Worm (Caenorhabditis elegans) whole organism, mixed stage, embryonic: ENCODE measurements around the gene npr-13.

Experiments
- M03D4.4 ChIP-seq: sonication (generic microtip); optimal IDR thresholded peaks from 2 replicates; lab custom pipeline; 2017; ENCODE audit warnings: mild to moderate bottlenecking, missing genetic modification characterization, missing compliant biosample characterization
- bed-3 ChIP-seq: fragments of 200-800 bp; sonication (Bioruptor generic); optimal IDR thresholded peaks from 3 replicates; lab custom pipeline; 2018; ENCODE audit warnings: mild to moderate bottlenecking, missing genetic modification characterization, moderate library complexity, missing compliant biosample characterization
- blmp-1 ChIP-seq: fragments of 150-350 bp; optimal IDR thresholded peaks from 2 replicates; lab custom pipeline; 2014; ENCODE audit warnings: missing biosample characterization, missing genetic modification characterization
- ceh-39 ChIP-seq: fragments of 150-350 bp; optimal IDR thresholded peaks from 2 replicates; lab custom pipeline; 2014; ENCODE audit warnings: missing biosample characterization, missing genetic modification characterization
- ceh-43 ChIP-seq: fragments of 200-800 bp; sonication (Bioruptor generic); optimal IDR thresholded peaks from 2 replicates; lab custom pipeline; 2018; ENCODE audit warnings: mild to moderate bottlenecking, missing genetic modification characterization, moderate library complexity, missing compliant biosample characterization
- ces-1 ChIP-seq: fragments of 150-350 bp; optimal IDR thresholded peaks from 2 replicates; lab custom pipeline; 2014; ENCODE audit warnings: missing biosample characterization, missing genetic modification reagents, missing genetic modification characterization
- cnd-1 ChIP-seq: fragments of 200-800 bp; sonication (Bioruptor generic); optimal IDR thresholded peaks from 2 replicates; lab custom pipeline; 2018; ENCODE audit warnings: mild to moderate bottlenecking, missing genetic modification characterization, missing compliant biosample characterization
- drap-1 ChIP-seq: fragments of 200-800 bp; sonication (Bioruptor generic); optimal IDR thresholded peaks from 3 replicates; lab custom pipeline; 2018; ENCODE audit warnings: mild to moderate bottlenecking, missing genetic modification characterization, missing compliant biosample characterization
- elt-1 ChIP-seq: sonication (generic microtip); optimal IDR thresholded peaks from 2 replicates; lab custom pipeline; 2017; ENCODE audit warnings: missing genetic modification characterization, mild to moderate bottlenecking, missing compliant biosample characterization, antibody characterized with exemption, moderate library complexity, borderline replicate concordance; ENCODE audit not compliant: insufficient read depth
- elt-3 ChIP-seq: fragments of 150-350 bp; optimal IDR thresholded peaks from 2 replicates; lab custom pipeline; 2014; ENCODE audit warnings: missing biosample characterization, missing genetic modification characterization
- flh-1 ChIP-seq: fragments of 200-800 bp; sonication (Bioruptor generic); optimal IDR thresholded peaks from 2 replicates; lab custom pipeline; 2018; ENCODE audit warnings: mild to moderate bottlenecking, missing genetic modification characterization, moderate library complexity, missing compliant biosample characterization
- ham-2 ChIP-seq: fragments of 200-800 bp; sonication (Bioruptor generic); optimal IDR thresholded peaks from 2 replicates; lab custom pipeline; 2018; ENCODE audit warnings: mild to moderate bottlenecking, missing genetic modification characterization, missing compliant biosample characterization
- hlh-1 ChIP-seq: fragments of 150-350 bp; optimal IDR thresholded peaks from 2 replicates; lab custom pipeline; 2014; ENCODE audit warnings: missing biosample characterization, missing genetic modification reagents, missing genetic modification characterization
- lin-13 ChIP-seq: fragments of 150-350 bp; optimal IDR thresholded peaks from 2 replicates; lab custom pipeline; 2014; ENCODE audit warnings: missing biosample characterization, missing genetic modification characterization
- lin-32 ChIP-seq: fragments of 200-800 bp; sonication (Bioruptor generic); optimal IDR thresholded peaks from 2 replicates; lab custom pipeline; 2018; ENCODE audit warnings: mild to moderate bottlenecking, missing genetic modification characterization, missing compliant biosample characterization
- lsy-2 ChIP-seq: fragments of 150-350 bp; optimal IDR thresholded peaks from 2 replicates; lab custom pipeline; 2014; ENCODE audit warnings: missing biosample characterization, missing genetic modification characterization
- mab-5 ChIP-seq: fragments of 150-350 bp; optimal IDR thresholded peaks from 2 replicates; lab custom pipeline; 2014; ENCODE audit warnings: missing biosample characterization, missing genetic modification characterization
- mep-1 ChIP-seq: fragments of 150-350 bp; optimal IDR thresholded peaks from 2 replicates; lab custom pipeline; 2017; ENCODE audit warnings: missing biosample characterization, missing genetic modification reagents, missing genetic modification characterization, inconsistent platforms
- mls-2 ChIP-seq: sonication (generic microtip); optimal IDR thresholded peaks from 2 replicates; lab custom pipeline; 2016; ENCODE audit warnings: mild to moderate bottlenecking, missing genetic modification characterization, moderate library complexity, missing compliant biosample characterization
- nhr-12 ChIP-seq: fragments of 150-350 bp; optimal IDR thresholded peaks from 2 replicates; lab custom pipeline; 2014; ENCODE audit warnings: missing biosample characterization, missing genetic modification characterization
- nhr-2 ChIP-seq: fragments of 150-350 bp; optimal IDR thresholded peaks from 2 replicates; lab custom pipeline; 2014; ENCODE audit warnings: missing biosample characterization, missing genetic modification characterization
- nhr-237 ChIP-seq: fragments of 150-350 bp; optimal IDR thresholded peaks from 2 replicates; lab custom pipeline; 2014; ENCODE audit warnings: missing biosample characterization, missing genetic modification characterization
- nhr-28 ChIP-seq: fragments of 150-350 bp; optimal IDR thresholded peaks from 2 replicates; lab custom pipeline; 2014; ENCODE audit warnings: missing biosample characterization, missing genetic modification characterization
- nhr-76 ChIP-seq: sonication (generic microtip); optimal IDR thresholded peaks from 2 replicates; lab custom pipeline; 2017; ENCODE audit warnings: missing biosample characterization, missing genetic modification characterization
- pha-4 ChIP-seq: fragments of 150-350 bp; optimal IDR thresholded peaks from 2 replicates; lab custom pipeline; 2018; ENCODE audit warnings: missing biosample characterization, missing genetic modification reagents, missing genetic modification characterization
- sem-2 ChIP-seq: fragments of 200-800 bp; sonication (Bioruptor generic); optimal IDR thresholded peaks from 2 replicates; lab custom pipeline; 2018; ENCODE audit warnings: mild to moderate bottlenecking, missing genetic modification characterization, missing compliant biosample characterization
- snpc-4 ChIP-seq: fragments of 150-350 bp; optimal IDR thresholded peaks from 2 replicates; lab custom pipeline; 2014; ENCODE audit warnings: missing biosample characterization, missing genetic modification characterization
- sptf-1 ChIP-seq: sonication (generic microtip); optimal IDR thresholded peaks from 2 replicates; lab custom pipeline; 2017; ENCODE audit warnings: mild to moderate bottlenecking, missing genetic modification characterization, moderate library complexity, missing compliant biosample characterization
- tbx-8 ChIP-seq: fragments of 200-800 bp; sonication (Bioruptor generic); optimal IDR thresholded peaks from 2 replicates; lab custom pipeline; 2018; ENCODE audit warnings: mild to moderate bottlenecking, missing genetic modification characterization, moderate library complexity, missing compliant biosample characterization
- unc-120 ChIP-seq: sonication (generic microtip); optimal IDR thresholded peaks from 2 replicates; lab custom pipeline; 2017; ENCODE audit warnings: missing genetic modification characterization, missing compliant biosample characterization; ENCODE audit not compliant: poor library complexity, severe bottlenecking
- unc-39 ChIP-seq: fragments of 150-350 bp; optimal IDR thresholded peaks from 2 replicates; lab custom pipeline; 2014; ENCODE audit warnings: missing biosample characterization, missing genetic modification characterization
- unc-62 ChIP-seq: fragments of 150-350 bp; optimal IDR thresholded peaks from 2 replicates; lab custom pipeline; 2014; ENCODE audit warnings: missing biosample characterization, missing genetic modification reagents, missing genetic modification characterization
- zip-8 ChIP-seq: fragments of 150-350 bp; optimal IDR thresholded peaks from 2 replicates; lab custom pipeline; 2014; ENCODE audit warnings: missing biosample characterization, missing genetic modification characterization
- ztf-11 ChIP-seq: fragments of 150-350 bp; optimal IDR thresholded peaks from 2 replicates; lab custom pipeline; 2014; ENCODE audit warnings: missing biosample characterization, missing genetic modification characterization

Gene npr-13

ce11 chrV:14832789-14833187 is 25.6 kb downstream of the npr-13 start:
- TF ChIP-seq unc-39 (no peak), drap-1 (GFP tag; lab: Kevin White, UChicago) (no peak), nhr-2 (tag; lab: Kevin White, UChicago) (no peak), ces-1 (GFP tag; lab: Kevin White, UChicago) (no peak), tbx-8 (GFP tag; lab: Kevin White, UChicago) (no peak)

- TF ChIP-seq mab-5 (tag; lab: Kevin White, UChicago) (no peak), ceh-39 (tag; lab: Kevin White, UChicago) (no peak), mls-2 (tag; lab: Kevin White, UChicago) (peak; percentile 48), ces-1 (GFP tag; lab: Kevin White, UChicago) (peak; percentile 68), sem-2 (GFP tag; lab: Kevin White, UChicago) (no peak), nhr-12 (no peak), nhr-237 (no peak), ztf-11 (tag; lab: Kevin White, UChicago) (peak; percentile 1), pha-4 (tag; lab: Kevin White, UChicago) (no peak), sptf-1 (tag; lab: Kevin White, UChicago) (no peak), bed-3 (GFP tag; lab: Kevin White, UChicago) (no peak), cnd-1 (tag; lab: Kevin White, UChicago) (no peak), nhr-76 (tag; lab: Kevin White, UChicago) (no peak)
These were observed 26.1 kb downstream of the npr-13 start for ce11 chrV:14832121-14832788.

DNA sequence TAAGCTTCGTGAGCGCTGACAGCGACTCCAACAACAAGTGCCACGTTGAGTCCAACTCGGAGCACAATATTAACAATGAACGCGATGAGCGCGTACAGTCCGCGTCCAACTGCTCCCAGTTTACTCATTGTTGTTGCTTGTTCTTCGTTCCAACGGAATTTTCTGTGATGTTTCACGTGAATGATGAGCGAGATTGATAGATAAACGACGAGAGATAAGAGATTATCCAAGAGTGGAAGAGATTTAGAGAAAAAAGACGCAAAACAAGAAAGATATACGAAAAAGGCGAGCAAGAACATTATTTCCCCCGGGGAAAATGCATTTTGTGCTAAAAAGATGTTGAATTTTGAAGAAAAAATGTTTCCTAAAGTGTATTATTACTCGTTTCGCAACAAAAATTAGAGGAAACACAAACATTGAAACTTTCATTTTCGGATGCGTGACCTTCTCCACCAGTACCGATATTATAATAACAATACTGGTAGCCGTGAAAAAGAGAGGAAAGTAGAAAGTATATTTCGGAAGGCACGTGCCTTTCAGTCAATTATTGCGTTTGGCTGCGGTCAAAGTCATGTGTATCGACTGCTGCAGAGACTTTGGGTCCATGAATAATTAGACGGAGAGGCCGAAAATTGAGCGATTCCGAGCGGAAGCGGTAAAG is 26.8 kb downstream of the npr-13 start:
- no peak for TF ChIP-seq ham-2 (GFP tag; lab: Kevin White, UChicago)
- TF ChIP-seq nhr-12 = no peak
- peak; percentile 38 for TF ChIP-seq elt-3 (tag; lab: Kevin White, UChicago)
- no peak for TF ChIP-seq zip-8 (tag; lab: Kevin White, UChicago)
- no peak for TF ChIP-seq nhr-28 (tag; lab: Kevin White, UChicago)
- no peak for TF ChIP-seq pha-4 (tag; lab: Kevin White, UChicago)
- no peak for TF ChIP-seq mls-2 (tag; lab: Kevin White, UChicago)
- no peak for TF ChIP-seq flh-1
- no peak for TF ChIP-seq lsy-2 (tag; lab: Kevin White, UChicago)
- TF ChIP-seq ces-1 (GFP tag; lab: Kevin White, UChicago) = no peak
- TF ChIP-seq tbx-8 (GFP tag; lab: Kevin White, UChicago) = no peak
- TF ChIP-seq elt-1 = peak; percentile 58
- peak; percentile 38 for TF ChIP-seq unc-120 (tag; lab: Kevin White, UChicago)
- peak; percentile 18 for TF ChIP-seq unc-62 (GFP tag; lab: Kevin White, UChicago)

DNA sequence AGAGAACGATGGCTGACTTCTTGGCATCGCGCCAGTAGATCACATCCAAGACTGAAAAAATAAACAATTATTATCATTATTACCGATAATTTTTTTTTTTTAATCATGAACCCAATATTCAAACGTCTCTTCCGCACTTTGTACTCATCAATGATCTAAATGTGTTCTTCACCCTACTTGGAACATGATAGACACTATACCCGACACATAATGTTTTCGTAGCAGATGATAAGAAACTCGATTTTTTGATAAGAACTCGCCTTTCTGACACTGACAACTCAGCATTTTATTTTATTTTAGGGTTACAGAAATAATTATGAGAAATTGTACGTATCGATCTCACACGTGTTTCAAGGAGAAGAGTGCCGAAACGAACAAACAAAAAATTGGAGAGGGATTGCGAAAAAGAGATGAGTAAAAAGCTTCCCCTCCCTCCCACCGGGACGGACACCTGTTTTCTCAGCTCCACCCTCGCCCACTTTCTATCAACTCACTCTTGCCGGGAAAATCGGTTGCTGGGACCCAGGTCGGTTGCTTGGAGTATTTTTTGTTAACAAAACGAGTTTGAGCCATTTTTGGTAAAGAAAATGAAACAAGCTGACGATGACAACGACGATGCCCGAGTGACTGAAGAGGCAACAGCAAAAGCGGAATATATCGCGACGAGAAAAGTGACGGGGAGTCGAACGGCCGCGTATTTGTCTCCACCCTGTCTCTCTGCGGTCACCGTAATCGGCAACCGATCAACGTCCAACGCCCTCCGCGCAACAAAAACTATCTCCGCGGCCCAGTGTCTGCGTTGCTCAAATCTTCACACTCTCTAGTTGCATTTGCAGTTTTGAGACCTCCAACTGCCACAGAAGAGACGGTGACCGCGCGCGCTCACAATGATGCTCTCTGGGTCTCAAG is 27.9 kb downstream of the npr-13 start:
- no peak for TF ChIP-seq sem-2 (GFP tag; lab: Kevin White, UChicago)
- TF ChIP-seq unc-120 (tag; lab: Kevin White, UChicago) = peak; percentile 63
- no peak for TF ChIP-seq mep-1 (tag; lab: Kevin White, UChicago)
- no peak for TF ChIP-seq lsy-2 (tag; lab: Kevin White, UChicago)
- no peak for TF ChIP-seq elt-3 (tag; lab: Kevin White, UChicago)
- TF ChIP-seq nhr-12 = no peak
- no peak for TF ChIP-seq lin-13
- TF ChIP-seq tbx-8 (GFP tag; lab: Kevin White, UChicago) = no peak
- TF ChIP-seq hlh-1 (tag; lab: Kevin White, UChicago) = peak; percentile 66
- TF ChIP-seq nhr-28 (tag; lab: Kevin White, UChicago) = no peak
- no peak for TF ChIP-seq sptf-1 (tag; lab: Kevin White, UChicago)
- peak; percentile 68 for TF ChIP-seq drap-1 (GFP tag; lab: Kevin White, UChicago)
- TF ChIP-seq M03D4.4 (tag; lab: Kevin White, UChicago) = peak; percentile 5
- no peak for TF ChIP-seq ceh-43 (GFP tag; lab: Kevin White, UChicago)
- TF ChIP-seq unc-62 (GFP tag; lab: Kevin White, UChicago) = no peak
- no peak for TF ChIP-seq zip-8 (tag; lab: Kevin White, UChicago)
- TF ChIP-seq blmp-1 (tag; lab: Kevin White, UChicago) = no peak
- TF ChIP-seq ces-1 (GFP tag; lab: Kevin White, UChicago) = no peak
- no peak for TF ChIP-seq snpc-4
- no peak for TF ChIP-seq unc-39
- no peak for TF ChIP-seq mls-2 (tag; lab: Kevin White, UChicago)
- peak; percentile 30 for TF ChIP-seq pha-4 (tag; lab: Kevin White, UChicago)
- no peak for TF ChIP-seq elt-1
- TF ChIP-seq nhr-76 (tag; lab: Kevin White, UChicago) = no peak
- TF ChIP-seq flh-1 = no peak
- TF ChIP-seq lin-32 (GFP tag; lab: Kevin White, UChicago) = no peak
- no peak for TF ChIP-seq ham-2 (GFP tag; lab: Kevin White, UChicago)
- peak; percentile 80 for TF ChIP-seq nhr-2 (tag; lab: Kevin White, UChicago)
